Worm (Caenorhabditis elegans): Measurements from ENCODE around the gene C31H1.5.

ce11 chrIV:5839178-5839577 is 42.6 kb upstream of the C31H1.5 start, which contains the start of gene C06E7.2:
- no peak for TF ChIP-seq attf-6 (GFP tag; IDR thresholded peaks at IDR 0.05)
- TF ChIP-seq Y79H2A.3 (GFP tag; conservative IDR thresholded peaks at IDR 0.05) = no peak
- no peak for TF ChIP-seq ztf-28 (GFP tag; IDR thresholded peaks at IDR 0.05)
- no peak for TF ChIP-seq snpc-1.1 (tag; optimal IDR thresholded peaks at IDR 0.05; ENCODE audit: insufficient read depth)
- no peak for TF ChIP-seq F49E8.2 (tag; optimal IDR thresholded peaks at IDR 0.05; ENCODE audit: insufficient read depth)
- no peak for TF ChIP-seq egl-44 (GFP tag; IDR thresholded peaks at IDR 0.05)
- no peak for TF ChIP-seq pha-4 (tag; optimal IDR thresholded peaks at IDR 0.05)
- TF ChIP-seq repo-1 (tag; optimal IDR thresholded peaks at IDR 0.05) = no peak
- TF ChIP-seq tbp1 (GFP tag; optimal IDR thresholded peaks at IDR 0.05) = no peak
- no peak for TF ChIP-seq unc-62 (GFP tag; optimal IDR thresholded peaks at IDR 0.05)
- TF ChIP-seq D2030.7 (GFP tag; IDR thresholded peaks at IDR 0.05) = no peak
- no peak for TF ChIP-seq unc-130 (GFP tag; optimal IDR thresholded peaks at IDR 0.05)
- no peak for TF ChIP-seq B0336.3 (GFP tag; IDR thresholded peaks at IDR 0.05)

Data from whole organism, young adult.